Fruit fly (Drosophila melanogaster): Measurements from ENCODE around the gene Inx2.

Inx2 gene

DNA sequence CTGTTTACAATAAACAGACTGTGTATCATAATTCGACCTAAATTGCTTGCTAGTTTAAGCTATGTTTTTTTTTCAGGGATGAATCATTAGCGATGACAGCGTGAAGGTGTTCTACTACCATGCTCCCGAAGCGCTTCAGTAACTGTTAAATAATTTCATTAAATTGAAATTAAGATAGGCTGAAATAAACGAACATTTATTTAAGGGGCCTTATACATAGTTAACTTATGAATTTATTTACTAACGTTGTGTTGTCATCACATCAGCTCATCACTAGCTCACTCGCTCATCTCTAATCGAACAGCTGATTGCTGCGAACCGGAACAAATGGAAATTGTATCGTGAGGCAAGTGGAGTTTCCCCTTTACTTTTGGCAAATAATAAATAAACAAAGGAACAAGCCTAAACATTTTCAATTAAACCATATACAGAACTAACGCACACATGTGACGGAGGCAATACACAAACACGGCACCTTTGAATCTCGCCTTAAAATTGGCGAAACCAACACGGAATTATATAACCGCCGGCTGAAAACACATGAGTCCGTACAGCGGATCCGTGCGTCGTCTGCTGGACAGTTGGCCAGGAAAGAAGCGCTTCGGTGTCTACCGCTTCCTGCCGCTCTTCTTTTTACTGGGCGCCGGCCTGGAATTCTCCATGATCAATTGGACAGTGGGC lies 12.7 kb downstream of the Inx2 start, which contains the start of the genes cm, sloth1 and sloth2 (continued):
- TF ChIP-seq lilli (GFP tag; optimal IDR thresholded peaks at IDR 0.05): peak; percentile 92
- peak; percentile 71; the same call in 1 of the 3 replicates for TF ChIP-seq CG11695 (GFP tag; IDR thresholded peaks at IDR 0.05)
- TF ChIP-seq ssp (GFP tag; IDR thresholded peaks at IDR 0.05): peak; percentile 71
- TF ChIP-seq chinmo (GFP tag; IDR thresholded peaks at IDR 0.05; ENCODE audit: partially characterized antibody): 0 out of 4 replicates have a peak, but pooled peaks have one; percentile 42
- peak; percentile 59 for TF ChIP-seq ATbp (GFP tag; optimal IDR thresholded peaks at IDR 0.05)
- peak; percentile 78 for TF ChIP-seq Fer1 (GFP tag; optimal IDR thresholded peaks at IDR 0.05)
- TF ChIP-seq bbx (GFP tag; IDR thresholded peaks at IDR 0.05; ENCODE audit: partially characterized antibody): peak; percentile 75
- peak; percentile 82 for TF ChIP-seq CG18599 (GFP tag; optimal IDR thresholded peaks at IDR 0.05)
- TF ChIP-seq CG3163 (GFP tag; optimal IDR thresholded peaks at IDR 0.05): peak; percentile 55
- peak; percentile 91 for TF ChIP-seq CG34422 (GFP tag; IDR thresholded peaks at IDR 0.05)
- peak; percentile 85 for TF ChIP-seq CG17359 (tag; optimal IDR thresholded peaks at IDR 0.05)
- TF ChIP-seq CG7987 (GFP tag; optimal IDR thresholded peaks at IDR 0.05): peak; percentile 59
- no peak for TF ChIP-seq yki (optimal IDR thresholded peaks at IDR 0.05)
- peak; percentile 61 for TF ChIP-seq Nf-YB (GFP tag; optimal IDR thresholded peaks at IDR 0.05)
- peak; percentile 64 for TF ChIP-seq org-1 (GFP tag; optimal IDR thresholded peaks at IDR 0.05)
- TF ChIP-seq Rfx (GFP tag; IDR thresholded peaks at IDR 0.05): peak; percentile 92
- TF ChIP-seq inv (GFP tag; IDR thresholded peaks at IDR 0.05; ENCODE audit: partially characterized antibody): peak; percentile 76
- peak; percentile 75 for TF ChIP-seq gcm2 (GFP tag; optimal IDR thresholded peaks at IDR 0.05)
- TF ChIP-seq hkb (optimal IDR thresholded peaks at IDR 0.05): no peak
- TF ChIP-seq hkb (GFP tag; IDR thresholded peaks at IDR 0.05): peak; percentile 87
- peak; percentile 86 to 89 for TF ChIP-seq dpn (GFP tag; optimal IDR thresholded peaks at IDR 0.05)
- TF ChIP-seq tna (GFP tag; IDR thresholded peaks at IDR 0.05; ENCODE audit: partially characterized antibody): peak; percentile 35; the same call in 1 of the 2 replicates
- TF ChIP-seq Six4 (GFP tag; optimal IDR thresholded peaks at IDR 0.05): peak; percentile 77
- peak; percentile 87 for TF ChIP-seq pho (GFP tag; optimal IDR thresholded peaks at IDR 0.05)
- peak; percentile 87 for TF ChIP-seq esg (GFP tag; conservative IDR thresholded peaks at IDR 0.05)
- TF ChIP-seq D19A (tag; optimal IDR thresholded peaks at IDR 0.05): peak; percentile 58
- TF ChIP-seq ase (GFP tag; IDR thresholded peaks at IDR 0.05): peak; percentile 77
- TF ChIP-seq CG2116 (GFP tag; optimal IDR thresholded peaks at IDR 0.05): peak; percentile 92
- TF ChIP-seq CG4707 (GFP tag; optimal IDR thresholded peaks at IDR 0.05): peak; percentile 46
- no peak for TF ChIP-seq Kr (GFP tag; optimal IDR thresholded peaks at IDR 0.05)
- TF ChIP-seq pita (GFP tag; optimal IDR thresholded peaks at IDR 0.05): no peak
- TF ChIP-seq sisA (GFP tag; IDR thresholded peaks at IDR 0.05): peak; percentile 87
- peak; percentile 67 for TF ChIP-seq sens-2 (GFP tag; IDR thresholded peaks at IDR 0.05)
- TF ChIP-seq so (GFP tag; IDR thresholded peaks at IDR 0.05): peak; percentile 59; the same call in 1 of the 3 replicates
- peak; percentile 65; the same call in 1 of the 2 replicates for TF ChIP-seq Oaz (GFP tag; IDR thresholded peaks at IDR 0.05)
- TF ChIP-seq B-H1 (GFP tag; IDR thresholded peaks at IDR 0.05): peak; percentile 70
- peak; percentile 94 for TF ChIP-seq HmgZ (tag; optimal IDR thresholded peaks at IDR 0.05)
- TF ChIP-seq E2f1 (GFP tag; IDR thresholded peaks at IDR 0.05): peak; percentile 87
- peak; percentile 78 for TF ChIP-seq CG1233 (GFP tag; optimal IDR thresholded peaks at IDR 0.05)
- TF ChIP-seq Optix (GFP tag; IDR thresholded peaks at IDR 0.05): peak; percentile 84
- TF ChIP-seq ab (GFP tag; optimal IDR thresholded peaks at IDR 0.05): peak; percentile 76
- peak; percentile 73; the same call in 2 of the 3 replicates for TF ChIP-seq Opbp (GFP tag; IDR thresholded peaks at IDR 0.05; ENCODE audit: partially characterized antibody)
- peak; percentile 67 for TF ChIP-seq CG18476 (GFP tag; optimal IDR thresholded peaks at IDR 0.05)
- peak; percentile 89 for TF ChIP-seq knrl (GFP tag; IDR thresholded peaks at IDR 0.05; ENCODE audit: partially characterized antibody)
- peak; percentile 80 for TF ChIP-seq CG11504 (tag; optimal IDR thresholded peaks at IDR 0.05)
- TF ChIP-seq slou (GFP tag; optimal IDR thresholded peaks at IDR 0.05): peak; percentile 72
- peak; percentile 90 for TF ChIP-seq Chrac-16 (GFP tag; optimal IDR thresholded peaks at IDR 0.05)
- peak; percentile 75 for TF ChIP-seq CG9876 (GFP tag; optimal IDR thresholded peaks at IDR 0.05)
- peak; percentile 58 for TF ChIP-seq Sox100B (GFP tag; optimal IDR thresholded peaks at IDR 0.05)
